Fruit fly (Drosophila melanogaster) whole organism, embryonic: Measurements from ENCODE around the gene Mad.

Source experiments
- ATbp ChIP-seq: fragments of 200-800 bp; sonication (Bioruptor generic); optimal IDR thresholded peaks from 2 replicates; lab custom pipeline; 2017; ENCODE audit warnings: missing biosample characterization, mild to moderate bottlenecking, missing genetic modification characterization, missing genetic modification reagents
- Asciz ChIP-seq: fragments of 200-800 bp; sonication (Bioruptor generic); optimal IDR thresholded peaks from 2 replicates; lab custom pipeline; 2017; ENCODE audit warnings: missing biosample characterization, mild to moderate bottlenecking, missing genetic modification characterization, missing genetic modification reagents
- Awh ChIP-seq: fragments of 200-800 bp; sonication (Bioruptor generic); IDR thresholded peaks from 2 replicates; pipeline ENCODE4, ENCODE4 v1.3.6; 2022; ENCODE audit warnings: missing biosample characterization, missing genetic modification characterization
- B-H2 ChIP-seq: fragments of 200-800 bp; sonication (Bioruptor generic); optimal IDR thresholded peaks from 2 replicates; lab custom pipeline; 2018; ENCODE audit warnings: missing biosample characterization, mild to moderate bottlenecking, missing genetic modification characterization
- Bdp1 ChIP-seq: fragments of 200-800 bp; sonication (Bioruptor generic); optimal IDR thresholded peaks from 3 replicates; lab custom pipeline; 2016; ENCODE audit warnings: missing biosample characterization, missing genetic modification characterization
- CG11723 ChIP-seq: fragments of 200-800 bp; sonication (Bioruptor generic); optimal IDR thresholded peaks from 2 replicates; lab custom pipeline; 2017; ENCODE audit warnings: missing biosample characterization, mild to moderate bottlenecking, missing genetic modification characterization
- CG12769 ChIP-seq: fragments of 200-800 bp; sonication (Bioruptor generic); optimal IDR thresholded peaks from 2 replicates; lab custom pipeline; 2019; ENCODE audit warnings: missing biosample characterization, mild to moderate bottlenecking, missing genetic modification characterization, moderate library complexity
- CG1792 ChIP-seq: fragments of 200-800 bp; sonication (Bioruptor generic); optimal IDR thresholded peaks from 2 replicates; lab custom pipeline; 2016; ENCODE audit warnings: missing biosample characterization, missing genetic modification characterization
- CG18476 ChIP-seq: fragments of 200-800 bp; sonication (Bioruptor generic); optimal IDR thresholded peaks from 2 replicates; lab custom pipeline; 2016; ENCODE audit warnings: missing biosample characterization, mild to moderate bottlenecking, missing genetic modification characterization
- CG18599 ChIP-seq: fragments of 200-800 bp; sonication (Bioruptor generic); optimal IDR thresholded peaks from 3 replicates; lab custom pipeline; 2017; ENCODE audit warnings: missing biosample characterization, missing genetic modification characterization, mild to moderate bottlenecking, moderate library complexity, missing genetic modification reagents
- CG2199 ChIP-seq: fragments of 200-800 bp; sonication (Bioruptor generic); IDR thresholded peaks from 3 replicates; pipeline ENCODE4 v1.3.6; 2022; ENCODE audit warnings: missing biosample characterization, missing genetic modification characterization
- CG2678 ChIP-seq: fragments of 200-800 bp; sonication (Bioruptor generic); optimal IDR thresholded peaks from 3 replicates; lab custom pipeline; 2019; ENCODE audit warnings: missing biosample characterization, mild to moderate bottlenecking, missing genetic modification characterization, moderate library complexity
- CG30020 ChIP-seq: fragments of 200-800 bp; optimal IDR thresholded peaks from 2 replicates; lab custom pipeline; 2019; ENCODE audit warnings: missing biosample characterization, mild to moderate bottlenecking, missing genetic modification characterization, moderate library complexity
- CG3281 ChIP-seq: fragments of 200-800 bp; sonication (Bioruptor generic); optimal IDR thresholded peaks from 3 replicates; lab custom pipeline; 2017; ENCODE audit warnings: missing biosample characterization, mild to moderate bottlenecking, missing genetic modification characterization
- CG33213 ChIP-seq: fragments of 200-800 bp; sonication (Bioruptor generic); optimal IDR thresholded peaks from 3 replicates; lab custom pipeline; 2016; ENCODE audit warnings: missing biosample characterization, missing genetic modification characterization
- CG8281 ChIP-seq: fragments of 200-800 bp; sonication (Bioruptor generic); optimal IDR thresholded peaks from 2 replicates; lab custom pipeline; 2018; ENCODE audit warnings: missing biosample characterization, mild to moderate bottlenecking, missing genetic modification characterization, moderate library complexity
- CG8359 ChIP-seq: fragments of 200-800 bp; sonication (Bioruptor generic); optimal IDR thresholded peaks from 2 replicates; lab custom pipeline; 2017; ENCODE audit warnings: missing biosample characterization, mild to moderate bottlenecking, missing genetic modification characterization, borderline replicate concordance
- CG8478 ChIP-seq: fragments of >200 bp; optimal IDR thresholded peaks from 2 replicates; lab custom pipeline; 2018
- Dbx ChIP-seq: fragments of 200-800 bp; sonication (Bioruptor generic); IDR thresholded peaks from 3 replicates; pipeline ENCODE4 v1.3.6; 2022; ENCODE audit warnings: missing biosample characterization, missing genetic modification characterization
- Dip2 ChIP-seq: fragments of 200-800 bp; sonication (Bioruptor generic); IDR thresholded peaks from 2 replicates; pipeline ENCODE4 v1.3.6; 2022; ENCODE audit warnings: missing biosample characterization, missing genetic modification characterization
- Doc2 ChIP-seq: fragments of 200-800 bp; sonication (Bioruptor generic); IDR thresholded peaks from 2 replicates; pipeline ENCODE4 v1.3.6; 2022; ENCODE audit warnings: missing biosample characterization, missing genetic modification characterization
- Gsc ChIP-seq: fragments of 200-800 bp; sonication (Bioruptor generic); IDR thresholded peaks from 2 replicates; pipeline ENCODE4 v1.3.6; 2022; ENCODE audit warnings: missing biosample characterization, missing genetic modification characterization
- HmgZ ChIP-seq: fragments of 200-800 bp; sonication (Bioruptor generic); optimal IDR thresholded peaks from 2 replicates; lab custom pipeline; 2018; ENCODE audit warnings: missing biosample characterization, mild to moderate bottlenecking, missing genetic modification characterization
- Hr78 ChIP-seq, 2 experiments: fragments of 200-800 bp in 1 of 2; fragments of >200 bp in 1 of 2; sonication (Bioruptor generic) in 1 of 2; optimal IDR thresholded peaks; 2 replicates each; lab custom pipeline; 2017 to 2019; ENCODE audit warnings: missing biosample characterization in 2 of 2, missing genetic modification characterization in 2 of 2, mild to moderate bottlenecking in 1 of 2, moderate library complexity in 1 of 2
- Med ChIP-seq: fragments of 200-800 bp; sonication (Bioruptor generic); peaks from one replicate; lab custom pipeline; 2016; ENCODE audit warnings: missing biosample characterization, missing genetic modification characterization, mild to moderate bottlenecking, inconsistent platforms, moderate library complexity
- PHDP ChIP-seq: fragments of 200-800 bp; sonication (Bioruptor generic); optimal IDR thresholded peaks from 3 replicates; lab custom pipeline; 2018; ENCODE audit warnings: missing biosample characterization, mild to moderate bottlenecking, missing genetic modification characterization, moderate library complexity
- Pdp1 ChIP-seq, 2 experiments: fragments of 200-800 bp; sonication (Bioruptor generic); optimal IDR thresholded peaks; 3 replicates each; lab custom pipeline; 2016; ENCODE audit warnings: missing biosample characterization in 2 of 2, missing genetic modification characterization in 2 of 2, mild to moderate bottlenecking in 1 of 2, moderate library complexity in 1 of 2
- Sry-β ChIP-seq: fragments of 200-800 bp; sonication (Bioruptor generic); optimal IDR thresholded peaks from 2 replicates; lab custom pipeline; 2018; ENCODE audit warnings: missing biosample characterization, mild to moderate bottlenecking, missing genetic modification characterization, moderate library complexity
- Vsx1 ChIP-seq: fragments of 200-800 bp; sonication (Bioruptor generic); optimal IDR thresholded peaks from 2 replicates; lab custom pipeline; 2017; ENCODE audit warnings: missing biosample characterization, mild to moderate bottlenecking, missing genetic modification characterization, missing genetic modification reagents
- ci ChIP-seq: fragments of 200-800 bp; sonication (Bioruptor generic); IDR thresholded peaks from 3 replicates; pipeline ENCODE4 v1.3.6; 2022; ENCODE audit warnings: missing biosample characterization, missing genetic modification characterization
- dm ChIP-seq: fragments of 200-800 bp; sonication (Bioruptor generic); optimal IDR thresholded peaks from 3 replicates; lab custom pipeline; 2016; ENCODE audit warnings: missing biosample characterization, missing genetic modification characterization
- dpn ChIP-seq, 2 experiments: fragments of 200-800 bp; sonication (Bioruptor generic); optimal IDR thresholded peaks; 3 replicates each; lab custom pipeline; 2016; ENCODE audit warnings: missing biosample characterization in 2 of 2, missing genetic modification characterization in 2 of 2
- ewg ChIP-seq: fragments of 200-800 bp; sonication (Bioruptor generic); optimal IDR thresholded peaks from 3 replicates; lab custom pipeline; 2017; ENCODE audit warnings: mild to moderate bottlenecking, missing biosample characterization, missing genetic modification reagents, missing genetic modification characterization
- gfzf ChIP-seq: fragments of 200-800 bp; sonication (Bioruptor generic); optimal IDR thresholded peaks from 2 replicates; lab custom pipeline; 2016; ENCODE audit warnings: missing biosample characterization, mild to moderate bottlenecking, missing genetic modification characterization, moderate library complexity
- gsb-n ChIP-seq: fragments of 200-800 bp; sonication (Bioruptor generic); optimal IDR thresholded peaks from 3 replicates; lab custom pipeline; 2018; ENCODE audit warnings: missing biosample characterization, mild to moderate bottlenecking, missing genetic modification characterization
- lab ChIP-seq: fragments of 200-800 bp; sonication (Bioruptor generic); optimal IDR thresholded peaks from 3 replicates; lab custom pipeline; 2017; ENCODE audit warnings: missing biosample characterization, missing genetic modification characterization, mild to moderate bottlenecking, moderate library complexity, missing genetic modification reagents
- nom ChIP-seq: fragments of 200-800 bp; sonication (Bioruptor generic); optimal IDR thresholded peaks from 2 replicates; lab custom pipeline; 2017; ENCODE audit warnings: missing biosample characterization, missing genetic modification characterization, mild to moderate bottlenecking, moderate library complexity, missing genetic modification reagents
- oc ChIP-seq: fragments of 200-800 bp; sonication (Bioruptor generic); optimal IDR thresholded peaks from 2 replicates; lab custom pipeline; 2018; ENCODE audit warnings: missing biosample characterization, mild to moderate bottlenecking, missing genetic modification characterization, moderate library complexity
- odd ChIP-seq: fragments of 200-800 bp; sonication (Bioruptor generic); optimal IDR thresholded peaks from 2 replicates; lab custom pipeline; 2017; ENCODE audit warnings: missing biosample characterization, mild to moderate bottlenecking, missing genetic modification characterization
- scrt ChIP-seq: fragments of 200-800 bp; sonication (Bioruptor generic); optimal IDR thresholded peaks from 2 replicates; lab custom pipeline; 2018; ENCODE audit warnings: missing biosample characterization, mild to moderate bottlenecking, missing genetic modification characterization, moderate library complexity
- seq ChIP-seq: fragments of 200-800 bp; sonication (Bioruptor generic); IDR thresholded peaks from 2 replicates; pipeline ENCODE4 v1.3.6; 2022; ENCODE audit warnings: missing biosample characterization, missing genetic modification characterization
- so ChIP-seq: fragments of 200-800 bp; sonication (Bioruptor generic); IDR thresholded peaks from 3 replicates; pipeline ENCODE4 v1.3.6; 2022; ENCODE audit warnings: missing biosample characterization, missing genetic modification characterization
- sr ChIP-seq: fragments of 200-800 bp; sonication (Bioruptor generic); IDR thresholded peaks from 3 replicates; pipeline ENCODE4 v1.3.6; 2022; ENCODE audit warnings: missing biosample characterization, missing genetic modification characterization
- vvl ChIP-seq: fragments of 200-800 bp; sonication (Bioruptor generic); IDR thresholded peaks from 2 replicates; pipeline ENCODE4 v1.3.6; 2022; ENCODE audit warnings: missing biosample characterization, missing genetic modification characterization

Gene Mad

dm6 chr2L:3121325-3121724 lies 38.1 kb downstream of the Mad start (continued):
- TF ChIP-seq CG33213 (GFP tag; lab: Kevin White, UChicago) (no peak), ewg (GFP tag; lab: Kevin White, UChicago) (no peak), CG8359 (GFP tag; lab: Kevin White, UChicago) (no peak), CG2199 (no peak), B-H2 (GFP tag; lab: Kevin White, UChicago) (no peak), CG8281 (tag; lab: Kevin White, UChicago) (no peak), gfzf (GFP tag; lab: Kevin White, UChicago) (no peak), Bdp1 (GFP tag; lab: Kevin White, UChicago) (no peak), CG8478 (lab: Kevin White, UChicago) (no peak), CG3281 (GFP tag; lab: Kevin White, UChicago) (no peak), lab (GFP tag; lab: Kevin White, UChicago) (no peak), CG30020 (tag; lab: Kevin White, UChicago) (no peak), gsb-n (tag; lab: Kevin White, UChicago) (no peak), HmgZ (tag; lab: Kevin White, UChicago) (no peak), Dip2 (GFP tag; lab: Robert Waterston, UW) (no peak), scrt (GFP tag; lab: Kevin White, UChicago) (no peak)

- TF ChIP-seq CG18599 (GFP tag; lab: Kevin White, UChicago) (no peak), Pdp1 (GFP tag; optimal IDR thresholded peaks at IDR 0.05; lab: Kevin White, UChicago) (peak in 1 of 2 experiments; percentile 90), ci (GFP tag; lab: Robert Waterston, UW) (peak; percentile 52; the same call in 2 of the 3 replicates), PHDP (peak; percentile 5), ATbp (GFP tag; lab: Kevin White, UChicago) (peak; percentile 30), Asciz (GFP tag; lab: Kevin White, UChicago) (peak; percentile 10), Med (GFP tag; lab: Kevin White, UChicago) (peak; percentile 32), CG11723 (GFP tag; lab: Kevin White, UChicago) (no peak), CG3281 (GFP tag; lab: Kevin White, UChicago) (peak; percentile 1), Vsx1 (peak; percentile 6)
Observed at dm6 chr2L:3120820-3121219, 38.6 kb downstream of the Mad start.

- no peak for TF ChIP-seq CG3281 (GFP tag; lab: Kevin White, UChicago)
- no peak for TF ChIP-seq dm
- no peak for TF ChIP-seq seq (GFP tag; lab: Robert Waterston, UW)
- TF ChIP-seq CG2678 (tag; lab: Kevin White, UChicago) = no peak
- peak; percentile 60 for TF ChIP-seq CG12769 (tag; lab: Kevin White, UChicago)
- no peak for TF ChIP-seq nom
- TF ChIP-seq dpn (GFP tag; optimal IDR thresholded peaks at IDR 0.05; lab: Kevin White, UChicago) = no peak
- TF ChIP-seq CG18476 (GFP tag; lab: Kevin White, UChicago) = no peak
- no peak for TF ChIP-seq odd (GFP tag; lab: Kevin White, UChicago)
- peak; percentile 49 for TF ChIP-seq Med (GFP tag; lab: Kevin White, UChicago)
- TF ChIP-seq Gsc (GFP tag; lab: Robert Waterston, UW) = no peak
- no peak for TF ChIP-seq Doc2 (GFP tag; lab: Robert Waterston, UW)
- 0 out of 3 replicates have a peak, but pooled peaks have one; percentile 13 for TF ChIP-seq so
- TF ChIP-seq Sry-β (GFP tag; lab: Kevin White, UChicago) = no peak
- TF ChIP-seq CG1792 (GFP tag; lab: Kevin White, UChicago) = no peak
- peak; percentile 40 for TF ChIP-seq oc (tag; lab: Kevin White, UChicago)
- no peak for TF ChIP-seq sr
- 0 out of 3 replicates have a peak, but pooled peaks have one; percentile 8 for TF ChIP-seq Dbx (GFP tag; lab: Robert Waterston, UW)
- TF ChIP-seq Awh = peak; percentile 81
- TF ChIP-seq vvl = peak; percentile 62
- peak in 1 of 2 experiments; percentile 12 for TF ChIP-seq Hr78 (GFP tag; optimal IDR thresholded peaks at IDR 0.05; lab: Kevin White, UChicago)
Observed at dm6 chr2L:3119613-3120012, 39.8 kb downstream of the Mad start.
